Worm (Caenorhabditis elegans): ENCODE results near the gene mpz-6.

Gene mpz-6

ce11 chrII:9399746-9400145 lies 7.2 kb downstream of the mpz-6 start, which contains the start of gene Y51B9A.7:
Gene Y51B9A.7, plus strand, starts transcription at chrII:9400046.
- TF ChIP-seq F13H6.1 (tag; optimal IDR thresholded peaks at IDR 0.05) (no peak), aly-2 (tag; optimal IDR thresholded peaks at IDR 0.05) (no peak), unc-62 (GFP tag; optimal IDR thresholded peaks at IDR 0.05) (no peak), sma-3 (GFP tag; optimal IDR thresholded peaks at IDR 0.05) (no peak), ZK546.5 (tag; optimal IDR thresholded peaks at IDR 0.05) (no peak), lin-13 (GFP tag; optimal IDR thresholded peaks at IDR 0.05) (no peak), mdl-1 (tag; optimal IDR thresholded peaks at IDR 0.05) (no peak), zag-1 (tag; optimal IDR thresholded peaks at IDR 0.05) (no peak), lsy-2 (tag; optimal IDR thresholded peaks at IDR 0.05) (no peak), crh-2 (tag; optimal IDR thresholded peaks at IDR 0.05) (no peak), Y55F3AM.14 (GFP tag; optimal IDR thresholded peaks at IDR 0.05) (no peak), R02D3.7 (tag; optimal IDR thresholded peaks at IDR 0.05) (no peak), nhr-25 (tag; optimal IDR thresholded peaks at IDR 0.05) (no peak), ztf-1 (GFP tag; conservative IDR thresholded peaks at IDR 0.05) (no peak), nhr-6 (tag; optimal IDR thresholded peaks at IDR 0.05) (no peak), nhr-12 (tag; optimal IDR thresholded peaks at IDR 0.05) (no peak), ceh-82 (tag; optimal IDR thresholded peaks at IDR 0.05) (no peak), unc-55 (GFP tag; optimal IDR thresholded peaks at IDR 0.05) (no peak)

DNA sequence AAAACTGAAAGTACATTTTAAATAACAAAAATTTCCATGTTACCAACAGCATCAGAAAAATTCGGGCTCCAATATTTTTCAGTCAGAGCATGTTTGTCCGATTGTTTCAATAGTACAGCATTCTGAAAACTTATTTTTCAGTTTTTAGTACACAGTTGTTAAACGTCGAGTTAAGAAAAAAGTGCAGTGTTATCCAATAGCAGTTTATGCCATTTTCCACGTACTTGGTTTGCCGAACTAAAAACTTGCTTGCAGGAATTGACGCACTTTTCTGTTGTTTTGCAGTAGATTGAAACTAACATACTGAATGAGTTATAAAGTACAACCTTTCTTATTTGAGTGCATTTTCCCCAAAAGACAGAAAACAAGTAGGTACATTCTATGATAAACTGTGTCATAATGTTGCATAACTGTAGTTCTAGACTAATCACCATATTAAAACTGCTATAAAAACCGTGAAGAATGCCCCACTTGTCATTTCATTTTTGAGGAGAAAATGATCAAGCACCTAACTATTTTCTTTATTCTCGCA lies 8.5 kb downstream of the mpz-6 start, which contains the start of the genes Y51B9A.14 and Y51B9A.8:
TSS of gene Y51B9A.14 (minus strand) at position 101 of the 532 bp plus-strand sequence.
TSS of gene Y51B9A.8 (plus strand) at position 482 of the 532 bp plus-strand sequence.
- TF ChIP-seq sma-3 (GFP tag; optimal IDR thresholded peaks at IDR 0.05) (no peak), lin-39 (tag; optimal IDR thresholded peaks at IDR 0.05) (no peak), aly-2 (tag; optimal IDR thresholded peaks at IDR 0.05) (no peak), unc-62 (GFP tag; optimal IDR thresholded peaks at IDR 0.05) (no peak), lsy-2 (tag; optimal IDR thresholded peaks at IDR 0.05) (no peak), fos-1 (tag; optimal IDR thresholded peaks at IDR 0.05) (no peak), nhr-6 (tag; optimal IDR thresholded peaks at IDR 0.05) (no peak), nhr-11 (tag; optimal IDR thresholded peaks at IDR 0.05) (no peak), lin-11 (tag; optimal IDR thresholded peaks at IDR 0.05) (no peak), nhr-12 (tag; optimal IDR thresholded peaks at IDR 0.05) (no peak), peb-1 (tag; optimal IDR thresholded peaks at IDR 0.05) (no peak), nhr-25 (tag; optimal IDR thresholded peaks at IDR 0.05) (no peak), mbf-1 (tag; optimal IDR thresholded peaks at IDR 0.05) (no peak), blmp-1 (tag; optimal IDR thresholded peaks at IDR 0.05; ENCODE audit: insufficient read depth) (no peak), ama-1 (optimal IDR thresholded peaks at IDR 0.05) (no peak), nhr-21 (tag; optimal IDR thresholded peaks at IDR 0.05) (no peak), elt-1 (tag; optimal IDR thresholded peaks at IDR 0.05) (no peak), ztf-4 (tag; optimal IDR thresholded peaks at IDR 0.05) (no peak), nhr-23 (tag; optimal IDR thresholded peaks at IDR 0.05) (no peak), ceh-16 (tag; optimal IDR thresholded peaks at IDR 0.05) (no peak)

DNA sequence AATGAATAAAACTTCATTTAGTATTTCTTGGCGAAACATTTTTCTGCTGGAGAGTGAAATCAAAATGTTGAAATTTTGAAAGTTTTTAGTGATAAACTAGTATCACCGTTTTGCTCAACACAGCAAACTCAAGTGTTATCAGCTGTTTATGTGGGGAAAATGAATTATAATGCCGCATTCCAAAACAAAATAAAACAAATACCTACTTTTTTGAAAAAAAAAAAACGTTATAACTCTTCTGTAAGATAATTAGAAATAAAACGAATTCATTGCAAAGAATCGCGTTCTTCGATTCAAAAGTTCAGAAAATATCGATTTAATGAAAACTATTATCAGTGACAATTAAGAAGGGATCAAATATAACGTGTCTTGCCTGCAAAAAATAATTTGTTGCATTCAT lies 9.4 kb downstream of the mpz-6 start, which contains the start of gene Y51B9A.9:
TSS of gene Y51B9A.9 (minus strand) at position 101 of the 400 bp plus-strand sequence.
- no peak for TF ChIP-seq elt-1 (tag; optimal IDR thresholded peaks at IDR 0.05)

ce11 chrII:9392724-9393123 lies 14.2 kb downstream of the mpz-6 start, which contains the start of gene lido-17:
Gene lido-17, minus strand, starts transcription at chrII:9392824.
- TF ChIP-seq elt-1 (tag; optimal IDR thresholded peaks at IDR 0.05) = no peak
- no peak for TF ChIP-seq sem-4 (tag; optimal IDR thresholded peaks at IDR 0.05)
- no peak for TF ChIP-seq peb-1 (tag; optimal IDR thresholded peaks at IDR 0.05)
- TF ChIP-seq lsy-2 (tag; optimal IDR thresholded peaks at IDR 0.05) = no peak
- TF ChIP-seq mdl-1 (tag; optimal IDR thresholded peaks at IDR 0.05) = no peak
- TF ChIP-seq crh-2 (tag; optimal IDR thresholded peaks at IDR 0.05) = no peak
- TF ChIP-seq sma-3 (GFP tag; optimal IDR thresholded peaks at IDR 0.05) = no peak
- no peak for TF ChIP-seq nhr-237 (tag; optimal IDR thresholded peaks at IDR 0.05)
- TF ChIP-seq ztf-1 (GFP tag; conservative IDR thresholded peaks at IDR 0.05) = no peak
- no peak for TF ChIP-seq ztf-4 (tag; optimal IDR thresholded peaks at IDR 0.05)
- no peak for TF ChIP-seq F13H6.1 (tag; optimal IDR thresholded peaks at IDR 0.05)
- no peak for TF ChIP-seq ztf-11 (tag; optimal IDR thresholded peaks at IDR 0.05)
- no peak for TF ChIP-seq skn-1 (tag; optimal IDR thresholded peaks at IDR 0.05)
- TF ChIP-seq nhr-25 (tag; optimal IDR thresholded peaks at IDR 0.05) = no peak
- TF ChIP-seq nhr-6 (tag; optimal IDR thresholded peaks at IDR 0.05) = no peak
- no peak for TF ChIP-seq nhr-10 (tag; optimal IDR thresholded peaks at IDR 0.05)
